Worm (Caenorhabditis elegans) whole organism, early embryonic: Measurements from ENCODE around the gene nish-1.

Source experiments
- B0310.2 ChIP-seq: sonication (generic microtip); optimal IDR thresholded peaks from 2 replicates; lab custom pipeline; 2016; ENCODE audit warnings: mild to moderate bottlenecking, missing genetic modification characterization, missing compliant biosample characterization
- F13C5.2 ChIP-seq: sonication (generic microtip); optimal IDR thresholded peaks from 2 replicates; lab custom pipeline; 2017; ENCODE audit warnings: mild to moderate bottlenecking, missing genetic modification characterization, inconsistent platforms, missing compliant biosample characterization
- aly-1 ChIP-seq: sonication (generic microtip); optimal IDR thresholded peaks from 2 replicates; lab custom pipeline; 2016; ENCODE audit warnings: missing genetic modification characterization, missing compliant biosample characterization
- ama-1 ChIP-seq: fragments of 150-350 bp; optimal IDR thresholded peaks from 2 replicates; lab custom pipeline; 2014
- ceh-13 ChIP-seq: fragments of 200-800 bp; sonication (Bioruptor generic); optimal IDR thresholded peaks from 2 replicates; lab custom pipeline; 2018; ENCODE audit warnings: mild to moderate bottlenecking, missing genetic modification characterization, missing compliant biosample characterization
- ceh-36 ChIP-seq: sonication (generic microtip); optimal IDR thresholded peaks from 2 replicates; lab custom pipeline; 2016; ENCODE audit warnings: missing genetic modification characterization, inconsistent platforms, missing compliant biosample characterization
- ets-7 ChIP-seq: sonication (generic microtip); optimal IDR thresholded peaks from 2 replicates; lab custom pipeline; 2016; ENCODE audit warnings: missing genotype, missing genetic modification characterization, missing compliant biosample characterization
- flt-1 ChIP-seq: fragments of 200-800 bp; sonication (Bioruptor generic); IDR thresholded peaks from 2 replicates; pipeline ENCODE4 v1.3.6; 2022; ENCODE audit warnings: missing genetic modification characterization, missing compliant biosample characterization
- hmbx-1 ChIP-seq: sonication (generic microtip); optimal IDR thresholded peaks from 2 replicates; lab custom pipeline; 2016; ENCODE audit warnings: mild to moderate bottlenecking, missing genetic modification characterization, missing compliant biosample characterization
- hmg-4 ChIP-seq: fragments of 200-800 bp; sonication (Bioruptor generic); optimal IDR thresholded peaks from 2 replicates; lab custom pipeline; 2018; ENCODE audit warnings: mild to moderate bottlenecking, missing genetic modification characterization, missing compliant biosample characterization
- hnd-1 ChIP-seq: sonication (generic microtip); optimal IDR thresholded peaks from 2 replicates; lab custom pipeline; 2016; ENCODE audit warnings: missing genetic modification characterization, missing compliant biosample characterization
- pes-1 ChIP-seq: fragments of 200-800 bp; sonication (Bioruptor generic); IDR thresholded peaks from 2 replicates; pipeline ENCODE4 v1.3.6; 2022; ENCODE audit warnings: missing genetic modification reagents, missing genetic modification characterization, missing compliant biosample characterization
- scrt-1 ChIP-seq: fragments of 200-800 bp; sonication (Bioruptor generic); IDR thresholded peaks from 2 replicates; pipeline ENCODE4 v1.3.6; 2022; ENCODE audit warnings: missing genetic modification characterization, missing compliant biosample characterization
- sea-1 ChIP-seq: fragments of 200-800 bp; sonication (Bioruptor generic); conservative IDR thresholded peaks from 2 replicates; pipeline ENCODE4 v1.3.6; 2022; ENCODE audit warnings: missing genetic modification characterization, missing compliant biosample characterization
- tbx-11 ChIP-seq: fragments of 200-800 bp; sonication (Bioruptor generic); IDR thresholded peaks from 2 replicates; pipeline ENCODE4 v1.3.6; 2022; ENCODE audit warnings: missing genetic modification characterization, missing compliant biosample characterization
- tbx-37 ChIP-seq: fragments of 200-800 bp; sonication (Bioruptor generic); conservative IDR thresholded peaks from 2 replicates; pipeline ENCODE4 v1.3.6; 2022; ENCODE audit warnings: missing genetic modification reagents, missing genetic modification characterization, missing compliant biosample characterization
- tra-4 ChIP-seq: sonication (generic microtip); optimal IDR thresholded peaks from 2 replicates; lab custom pipeline; 2017; ENCODE audit warnings: missing genetic modification characterization, missing compliant biosample characterization

The nish-1 gene

DNA sequence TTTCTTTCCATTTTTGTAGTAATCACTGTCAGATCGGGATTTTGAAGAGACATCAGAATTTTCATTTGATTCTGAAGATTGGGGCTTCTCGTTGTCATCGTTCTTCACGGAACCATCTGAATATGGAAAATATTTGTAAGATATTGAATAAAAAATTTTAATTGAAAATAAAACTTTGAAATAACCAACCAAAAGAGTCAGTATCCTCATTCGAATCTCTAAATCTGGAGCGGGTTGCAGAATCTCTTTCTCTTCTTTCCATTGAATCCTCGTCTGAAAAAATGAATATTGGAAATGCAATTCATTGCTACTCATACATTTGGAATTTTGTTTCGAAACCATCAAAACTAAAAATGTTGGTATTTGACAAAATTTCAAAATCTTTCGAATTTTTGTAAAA is 34.0 kb downstream of the nish-1 start:
- TF ChIP-seq tbx-11 (GFP tag; lab: Robert Waterston, UW) (no peak), flt-1 (GFP tag; lab: Robert Waterston, UW) (no peak)

DNA sequence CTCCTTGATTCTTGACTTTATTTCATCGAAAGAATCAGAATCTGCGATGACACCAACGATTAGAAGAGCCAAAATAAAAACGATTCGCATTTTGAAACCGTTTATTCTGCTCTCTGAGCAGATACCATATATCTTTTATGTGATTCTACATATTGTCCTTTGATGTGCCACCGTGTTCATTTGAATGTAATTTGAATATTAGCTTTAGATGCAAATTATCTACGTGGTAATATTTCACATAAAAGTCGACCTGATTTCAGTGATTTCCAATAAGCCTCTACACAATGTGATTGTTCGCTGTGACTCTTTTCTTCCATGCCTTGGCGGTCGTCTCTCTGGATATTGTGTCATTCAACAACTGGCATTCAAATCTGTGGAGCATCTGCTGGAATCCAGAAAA is 35.0 kb downstream of the nish-1 start, which contains the start of the genes F13E9.9 and F13E9.19:
Gene F13E9.9, minus strand, starts transcription at position 101 of the 400 bp plus-strand sequence.
Gene F13E9.19, plus strand, starts transcription at position 316 of the 400 bp plus-strand sequence.
- no peak for TF ChIP-seq hmg-4 (GFP tag; lab: Kevin White, UChicago)
- TF ChIP-seq F13C5.2 (tag; lab: Kevin White, UChicago): no peak
- TF ChIP-seq ceh-36 (tag; lab: Kevin White, UChicago): no peak
- TF ChIP-seq pes-1 (GFP tag; lab: Robert Waterston, UW): no peak
- no peak for TF ChIP-seq scrt-1
- no peak for TF ChIP-seq flt-1 (GFP tag; lab: Robert Waterston, UW)
- no peak for TF ChIP-seq B0310.2 (tag; lab: Kevin White, UChicago)
- TF ChIP-seq tbx-37 (GFP tag; lab: Robert Waterston, UW): no peak
- TF ChIP-seq sea-1 (GFP tag; lab: Robert Waterston, UW): no peak
- TF ChIP-seq tra-4 (tag; lab: Kevin White, UChicago): no peak
- TF ChIP-seq hnd-1 (tag; lab: Kevin White, UChicago): no peak
- no peak for TF ChIP-seq tbx-11 (GFP tag; lab: Robert Waterston, UW)
- TF ChIP-seq ceh-13: no peak
- no peak for TF ChIP-seq ets-7
- no peak for TF ChIP-seq hmbx-1 (tag; lab: Kevin White, UChicago)
- no peak for TF ChIP-seq ama-1
- TF ChIP-seq aly-1 (tag; lab: Kevin White, UChicago): no peak

DNA sequence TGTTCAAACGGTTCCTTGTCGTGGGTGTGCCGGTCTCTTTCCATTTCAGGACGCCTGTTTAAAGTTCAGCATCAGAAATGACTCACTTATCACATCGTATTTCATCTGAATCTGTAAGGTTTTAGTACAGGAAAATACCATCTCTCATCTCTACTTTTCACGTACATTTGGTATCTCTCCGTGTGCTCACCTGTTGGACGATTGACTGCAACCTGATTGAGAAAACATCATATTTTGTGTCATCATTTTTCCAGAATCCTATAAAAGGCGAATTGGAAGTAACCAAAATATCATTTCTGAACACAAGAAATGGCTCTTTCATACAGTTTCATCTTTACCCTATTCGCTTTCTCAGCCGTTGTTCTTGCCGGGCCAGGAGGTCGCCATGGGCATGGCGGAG is 36.0 kb downstream of the nish-1 start, which contains the start of gene srlf-30:
Gene srlf-30, plus strand, starts transcription at position 301 of the 400 bp plus-strand sequence.
- TF ChIP-seq ceh-36 (tag; lab: Kevin White, UChicago): no peak

DNA sequence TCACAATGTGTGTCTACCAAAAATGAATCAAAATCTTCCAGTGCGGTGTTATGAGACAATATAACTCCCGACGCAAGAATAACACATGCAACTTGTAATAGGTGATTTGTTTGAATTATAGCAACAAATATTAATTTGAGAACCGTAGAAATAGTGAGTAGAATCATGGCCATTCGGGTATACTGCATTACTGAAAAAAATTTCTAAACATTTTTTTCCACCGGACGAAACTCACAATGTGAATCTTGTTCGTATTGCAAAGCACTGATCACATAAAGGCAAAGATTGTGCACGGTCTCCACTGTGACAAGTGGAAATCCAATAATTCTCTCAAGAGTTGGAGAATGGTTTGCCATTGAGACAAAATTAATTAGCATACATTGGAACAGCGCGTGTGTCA is 38.3 kb downstream of the nish-1 start:
- no peak for TF ChIP-seq scrt-1
- no peak for TF ChIP-seq tbx-11 (GFP tag; lab: Robert Waterston, UW)
- TF ChIP-seq aly-1 (tag; lab: Kevin White, UChicago): no peak
- TF ChIP-seq ama-1: no peak
- no peak for TF ChIP-seq hmg-4 (GFP tag; lab: Kevin White, UChicago)
- no peak for TF ChIP-seq pes-1 (GFP tag; lab: Robert Waterston, UW)
- TF ChIP-seq B0310.2 (tag; lab: Kevin White, UChicago): no peak
- no peak for TF ChIP-seq flt-1 (GFP tag; lab: Robert Waterston, UW)
- TF ChIP-seq tra-4 (tag; lab: Kevin White, UChicago): no peak
- TF ChIP-seq ceh-13: no peak

DNA sequence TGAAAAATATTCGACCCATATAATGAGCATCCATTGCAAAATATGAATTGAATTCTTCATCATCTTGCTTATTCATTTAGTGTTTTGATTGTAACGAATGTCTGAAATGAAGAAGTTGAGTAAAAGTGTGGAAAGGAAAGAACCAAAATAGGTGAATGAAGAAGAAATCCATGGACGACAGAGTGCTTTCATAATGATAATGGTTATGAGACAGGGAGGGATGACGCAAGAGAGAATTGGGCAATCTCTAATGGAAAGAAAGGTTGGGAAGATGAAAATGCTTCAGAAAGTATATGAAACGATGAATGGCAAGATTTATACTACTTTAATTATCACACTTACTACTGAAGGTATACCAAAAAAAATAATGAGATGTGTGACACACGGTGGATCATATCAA is 40.2 kb downstream of the nish-1 start, which contains the start of gene ZK596.3:
Gene ZK596.3, minus strand, starts transcription at position 101 of the 400 bp plus-strand sequence.
- TF ChIP-seq tra-4 (tag; lab: Kevin White, UChicago) (no peak), hmbx-1 (tag; lab: Kevin White, UChicago) (no peak), hmg-4 (GFP tag; lab: Kevin White, UChicago) (no peak), tbx-11 (GFP tag; lab: Robert Waterston, UW) (no peak), ceh-13 (no peak), hnd-1 (tag; lab: Kevin White, UChicago) (no peak), flt-1 (GFP tag; lab: Robert Waterston, UW) (no peak), F13C5.2 (tag; lab: Kevin White, UChicago) (no peak)

DNA sequence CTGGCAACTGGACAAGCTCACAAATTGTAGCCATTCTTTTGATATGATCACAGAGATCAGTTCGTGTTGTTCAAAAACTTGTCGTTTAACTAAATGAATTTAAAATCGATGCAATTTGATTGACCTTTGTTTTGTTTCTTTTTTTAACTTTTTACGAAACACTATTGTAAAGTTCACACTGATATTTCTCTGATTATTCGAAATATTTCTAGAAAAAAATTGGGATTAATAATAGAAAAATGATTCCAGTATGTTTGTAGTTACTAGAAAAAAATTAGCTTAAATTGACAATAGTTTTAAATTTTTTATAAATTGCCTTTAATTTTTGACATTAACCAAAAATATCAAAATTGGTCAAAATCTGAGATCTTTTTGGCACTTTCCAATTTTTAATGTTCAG is 45.1 kb downstream of the nish-1 start, which contains the start of gene ZK596.2:
Gene ZK596.2, minus strand, starts transcription at position 101 of the 400 bp plus-strand sequence.
- no peak for TF ChIP-seq ets-7
- no peak for TF ChIP-seq scrt-1
- no peak for TF ChIP-seq hmg-4 (GFP tag; lab: Kevin White, UChicago)
- no peak for TF ChIP-seq tra-4 (tag; lab: Kevin White, UChicago)
- no peak for TF ChIP-seq ceh-36 (tag; lab: Kevin White, UChicago)

DNA sequence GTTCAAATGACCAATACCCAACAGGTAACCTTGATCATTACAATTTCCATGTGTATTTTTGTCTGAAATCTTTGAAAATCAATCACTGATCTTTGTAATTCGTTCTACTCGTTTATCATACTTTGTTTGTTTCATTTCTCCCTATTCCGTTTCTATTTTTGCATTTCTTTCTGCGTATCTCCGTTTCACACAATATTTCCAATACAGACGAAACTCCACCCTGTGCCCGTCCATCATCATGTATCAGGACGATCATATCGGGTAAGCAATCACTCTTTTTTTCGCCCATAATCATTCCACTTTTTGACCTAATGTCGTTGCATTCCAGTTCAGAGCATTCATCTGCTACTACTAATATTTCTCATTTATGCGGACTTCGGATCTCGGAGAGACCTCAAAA is 45.6 kb downstream of the nish-1 start, which contains the start of gene pyk-2:
Gene pyk-2, plus strand, starts transcription at position 206 of the 400 bp plus-strand sequence.
- TF ChIP-seq tra-4 (tag; lab: Kevin White, UChicago) (no peak), pes-1 (GFP tag; lab: Robert Waterston, UW) (no peak), tbx-37 (GFP tag; lab: Robert Waterston, UW) (no peak), flt-1 (GFP tag; lab: Robert Waterston, UW) (no peak), ceh-13 (no peak), tbx-11 (GFP tag; lab: Robert Waterston, UW) (no peak), B0310.2 (tag; lab: Kevin White, UChicago) (no peak), hmg-4 (GFP tag; lab: Kevin White, UChicago) (no peak), scrt-1 (no peak), ets-7 (no peak), sea-1 (GFP tag; lab: Robert Waterston, UW) (no peak), F13C5.2 (tag; lab: Kevin White, UChicago) (no peak), ama-1 (no peak), ceh-36 (tag; lab: Kevin White, UChicago) (no peak), hmbx-1 (tag; lab: Kevin White, UChicago) (no peak)

DNA sequence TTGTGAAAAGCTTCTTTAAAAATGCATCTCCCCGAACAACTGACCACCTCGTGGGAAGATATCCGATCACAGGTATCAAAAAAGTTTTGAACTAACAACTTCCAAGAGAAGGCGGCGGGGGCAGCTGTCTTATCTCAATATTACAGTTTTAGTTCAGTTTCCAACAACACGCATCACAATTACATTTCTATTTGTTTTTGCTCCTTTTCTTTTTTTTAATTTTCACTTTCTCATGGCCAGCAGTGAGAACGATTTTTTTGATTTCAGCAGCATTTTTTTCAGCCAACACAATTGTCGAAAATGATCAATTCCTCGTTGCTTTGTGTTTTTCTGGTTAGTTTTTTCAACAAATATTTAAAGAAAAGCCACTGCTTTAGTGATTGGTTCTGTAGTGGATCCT is 49.0 kb downstream of the nish-1 start, which contains the start of gene ZK593.2:
Gene ZK593.2, plus strand, starts transcription at position 301 of the 400 bp plus-strand sequence.
- TF ChIP-seq ets-7: no peak
- no peak for TF ChIP-seq aly-1 (tag; lab: Kevin White, UChicago)
- TF ChIP-seq F13C5.2 (tag; lab: Kevin White, UChicago): no peak
- TF ChIP-seq ceh-36 (tag; lab: Kevin White, UChicago): no peak
- TF ChIP-seq scrt-1: no peak
- TF ChIP-seq tbx-11 (GFP tag; lab: Robert Waterston, UW): no peak
- no peak for TF ChIP-seq sea-1 (GFP tag; lab: Robert Waterston, UW)
- no peak for TF ChIP-seq hmg-4 (GFP tag; lab: Kevin White, UChicago)
- TF ChIP-seq hmbx-1 (tag; lab: Kevin White, UChicago): no peak
- TF ChIP-seq pes-1 (GFP tag; lab: Robert Waterston, UW): no peak
- TF ChIP-seq hnd-1 (tag; lab: Kevin White, UChicago): no peak
